Worm (Caenorhabditis elegans): ENCODE measurements around the gene ugt-33.

ce11 chrV:10529600-10529999 lies 36.4 kb downstream of the ugt-33 start:
- TF ChIP-seq nhr-11 (tag; optimal IDR thresholded peaks at IDR 0.05) (no peak), blmp-1 (tag; optimal IDR thresholded peaks at IDR 0.05; ENCODE audit: insufficient read depth) (no peak), ztf-4 (tag; optimal IDR thresholded peaks at IDR 0.05) (no peak), unc-39 (tag; optimal IDR thresholded peaks at IDR 0.05) (no peak), ama-1 (optimal IDR thresholded peaks at IDR 0.05) (no peak), zag-1 (tag; optimal IDR thresholded peaks at IDR 0.05) (no peak), nhr-21 (tag; optimal IDR thresholded peaks at IDR 0.05) (no peak), ceh-82 (tag; optimal IDR thresholded peaks at IDR 0.05) (no peak), lin-13 (GFP tag; optimal IDR thresholded peaks at IDR 0.05) (no peak), ZK546.5 (tag; optimal IDR thresholded peaks at IDR 0.05) (no peak), peb-1 (tag; optimal IDR thresholded peaks at IDR 0.05) (no peak), nhr-129 (tag; optimal IDR thresholded peaks at IDR 0.05) (no peak), skn-1 (tag; optimal IDR thresholded peaks at IDR 0.05) (no peak), mdl-1 (tag; optimal IDR thresholded peaks at IDR 0.05) (no peak)

All from whole organism, L2 larva.